Worm (Caenorhabditis elegans): ENCODE measurements around the gene Y54G2A.13.
A peak's percentile ranks its signal among the peaks of the same experiment; 100 is the strongest.

Y54G2A.13 gene

ce11 chrIV:2776733-2777132, 42.8 kb downstream of the Y54G2A.13 start:
- no peak for TF ChIP-seq zip-5 (tag; optimal IDR thresholded peaks at IDR 0.05)
- no peak for TF ChIP-seq K09A11.1 (tag; optimal IDR thresholded peaks at IDR 0.05; ENCODE audit: insufficient read depth)
- TF ChIP-seq mec-3 (tag; optimal IDR thresholded peaks at IDR 0.05; ENCODE audit: borderline replicate concordance): no peak
- TF ChIP-seq ceh-48 (tag; optimal IDR thresholded peaks at IDR 0.05): no peak
- no peak for TF ChIP-seq nhr-11 (tag; optimal IDR thresholded peaks at IDR 0.05)
- TF ChIP-seq T23F11.4 (GFP tag; optimal IDR thresholded peaks at IDR 0.05): no peak
- no peak for TF ChIP-seq hlh-8 (tag; optimal IDR thresholded peaks at IDR 0.05)
- TF ChIP-seq unc-86 (tag; optimal IDR thresholded peaks at IDR 0.05): no peak
- no peak for TF ChIP-seq dmd-4 (tag; optimal IDR thresholded peaks at IDR 0.05; ENCODE audit: borderline replicate concordance)
- no peak for TF ChIP-seq ceh-22 (tag; optimal IDR thresholded peaks at IDR 0.05)
- TF ChIP-seq eyg-1 (tag; optimal IDR thresholded peaks at IDR 0.05): no peak
- no peak for TF ChIP-seq nfya-1 (tag; optimal IDR thresholded peaks at IDR 0.05)

DNA sequence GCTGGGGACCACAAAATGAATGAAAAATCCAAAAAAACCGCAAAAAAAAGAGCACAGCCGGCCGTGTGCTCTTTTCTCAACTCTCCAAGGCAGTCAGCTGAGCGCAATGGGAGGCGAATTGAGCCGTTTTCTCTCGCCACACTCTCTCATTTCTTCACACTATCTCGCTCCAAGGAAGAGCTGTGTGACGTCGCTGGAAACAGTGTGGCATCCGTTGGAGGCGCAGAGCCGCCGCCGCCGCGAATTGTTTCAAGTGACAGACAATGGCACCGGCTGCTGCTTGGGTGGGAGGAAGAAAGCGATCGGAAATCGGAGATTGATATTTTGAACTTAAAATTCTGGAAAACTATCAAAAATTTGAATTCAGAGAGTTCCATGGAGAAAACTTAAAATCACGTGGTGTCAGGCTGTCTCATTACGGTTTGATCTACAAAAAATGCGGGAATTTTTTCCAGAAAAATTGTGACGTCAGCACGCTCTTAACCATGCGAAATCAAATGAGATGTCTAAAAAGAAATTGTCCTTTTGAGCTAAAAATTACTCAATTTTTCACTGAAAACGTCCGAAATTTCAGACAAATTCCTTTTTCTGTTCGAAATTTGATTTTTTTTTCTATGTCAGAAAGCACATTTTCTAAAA, 43.4 kb downstream of the Y54G2A.13 start:
- TF ChIP-seq unc-42 (tag; optimal IDR thresholded peaks at IDR 0.05) (no peak), nfya-1 (tag; optimal IDR thresholded peaks at IDR 0.05) (peak; percentile 31), nhr-232 (tag; optimal IDR thresholded peaks at IDR 0.05) (no peak), ceh-19 (GFP tag; optimal IDR thresholded peaks at IDR 0.05) (peak; percentile 32), unc-55 (GFP tag; optimal IDR thresholded peaks at IDR 0.05) (peak; percentile 6), hlh-13 (GFP tag; optimal IDR thresholded peaks at IDR 0.05) (no peak), tbx-2 (tag; optimal IDR thresholded peaks at IDR 0.05) (peak; percentile 2), rnt-1 (tag; optimal IDR thresholded peaks at IDR 0.05) (peak; percentile 61), T23F11.4 (GFP tag; optimal IDR thresholded peaks at IDR 0.05) (no peak), ceh-31 (tag; optimal IDR thresholded peaks at IDR 0.05) (peak; percentile 58), sox-4 (tag; optimal IDR thresholded peaks at IDR 0.05) (peak; percentile 14), mec-3 (tag; optimal IDR thresholded peaks at IDR 0.05; ENCODE audit: borderline replicate concordance) (no peak), ceh-34 (tag; optimal IDR thresholded peaks at IDR 0.05) (peak; percentile 33), ceh-18 (tag; optimal IDR thresholded peaks at IDR 0.05) (peak; percentile 57), hlh-8 (tag; optimal IDR thresholded peaks at IDR 0.05) (peak; percentile 2), hlh-30 (tag; optimal IDR thresholded peaks at IDR 0.05; ENCODE audit: insufficient read depth) (peak; percentile 72)

- TF ChIP-seq ceh-31 (tag; optimal IDR thresholded peaks at IDR 0.05) (peak; percentile 60), ceh-30 (tag; optimal IDR thresholded peaks at IDR 0.05) (no peak), lin-11 (tag; optimal IDR thresholded peaks at IDR 0.05) (no peak), unc-55 (GFP tag; optimal IDR thresholded peaks at IDR 0.05) (no peak), ceh-19 (GFP tag; optimal IDR thresholded peaks at IDR 0.05) (peak; percentile 35), ceh-18 (tag; optimal IDR thresholded peaks at IDR 0.05) (peak; percentile 62), eyg-1 (tag; optimal IDR thresholded peaks at IDR 0.05) (no peak), fkh-6 (tag; optimal IDR thresholded peaks at IDR 0.05) (no peak), ets-4 (tag; optimal IDR thresholded peaks at IDR 0.05) (peak; percentile 12), hlh-30 (tag; optimal IDR thresholded peaks at IDR 0.05; ENCODE audit: insufficient read depth) (peak; percentile 91), fkh-10 (GFP tag; optimal IDR thresholded peaks at IDR 0.05) (no peak), elt-4 (tag; optimal IDR thresholded peaks at IDR 0.05) (no peak), C38D4.7 (GFP tag; optimal IDR thresholded peaks at IDR 0.05) (no peak), F13H6.1 (tag; optimal IDR thresholded peaks at IDR 0.05) (peak; percentile 13), nfya-1 (tag; optimal IDR thresholded peaks at IDR 0.05) (peak; percentile 30), K02D7.2 (tag; optimal IDR thresholded peaks at IDR 0.05) (no peak), pha-4 (tag; optimal IDR thresholded peaks at IDR 0.05) (no peak), gmeb-2 (tag; optimal IDR thresholded peaks at IDR 0.05) (no peak), che-1 (tag; optimal IDR thresholded peaks at IDR 0.05) (no peak)
These were observed 45.0 kb downstream of the Y54G2A.13 start for ce11 chrIV:2774500-2774899.
